Fruit fly (Drosophila melanogaster) S2 (cell line): ENCODE data around the gene CG12689.
A peak's percentile ranks its signal among the peaks of the same experiment; 100 is the strongest.

Experiments used
- CG8478 ChIP-seq: fragments of >200 bp; optimal IDR thresholded peaks from 2 replicates; lab custom pipeline; 2018
- CTCF ChIP-seq, 2 experiments: fragments of >200 bp; optimal IDR thresholded peaks; 2 replicates each; lab custom pipeline; 2018

DNA sequence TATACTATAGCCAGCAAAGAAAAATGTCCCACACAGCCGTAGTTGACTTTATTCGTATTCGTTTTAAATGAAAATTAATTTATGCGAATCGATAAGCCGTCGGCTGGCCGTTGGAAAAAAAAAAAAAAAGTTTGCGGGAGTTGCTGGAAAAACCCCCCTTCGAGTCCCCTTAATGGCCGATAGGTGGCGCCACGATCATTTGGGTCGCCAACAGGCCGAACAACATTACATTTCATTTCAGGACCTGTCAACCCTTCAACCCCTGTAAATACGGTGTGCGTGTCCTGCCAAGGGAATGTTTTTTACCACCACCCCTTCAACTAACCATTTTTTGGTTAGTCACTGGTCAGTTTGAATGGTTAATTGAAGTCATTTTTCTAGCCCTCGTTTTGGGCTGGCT, 7.1 kb upstream of the CG12689 start:
- TF ChIP-seq CTCF (optimal IDR thresholded peaks at IDR 0.05; lab: Kevin White, UChicago) (peak; percentile 81), CG8478 (no peak)
